Worm (Caenorhabditis elegans) whole organism, L2 larva: ENCODE measurements around the gene C09B9.1.
"Not testable (repeated sequence)": the region's sequence is repeated elsewhere in the genome, so short reads cannot be mapped to it uniquely, and the experiment has no call there.

Experiments used
- C34F6.9 ChIP-seq: fragments of 150-350 bp; optimal IDR thresholded peaks from 2 replicates; lab custom pipeline; 2014; ENCODE audit warnings: missing biosample characterization, missing genetic modification characterization
- F13H6.1 ChIP-seq: sonication (generic microtip); optimal IDR thresholded peaks from 2 replicates; lab custom pipeline; 2016; ENCODE audit warnings: missing genetic modification characterization, missing compliant biosample characterization
- Y55F3AM.14 ChIP-seq: fragments of 200-800 bp; sonication (Bioruptor generic); optimal IDR thresholded peaks from 2 replicates; lab custom pipeline; 2018; ENCODE audit warnings: mild to moderate bottlenecking, missing genetic modification characterization, missing compliant biosample characterization
- aly-2 ChIP-seq: fragments of 150-350 bp; optimal IDR thresholded peaks from 2 replicates; lab custom pipeline; 2014; ENCODE audit warnings: missing biosample characterization, missing genetic modification characterization
- ama-1 ChIP-seq: fragments of 150-350 bp; optimal IDR thresholded peaks from 2 replicates; lab custom pipeline; 2018; ENCODE audit warnings: inconsistent platforms
- ceh-16 ChIP-seq: fragments of 150-350 bp; optimal IDR thresholded peaks from 2 replicates; lab custom pipeline; 2014; ENCODE audit warnings: missing biosample characterization, missing genetic modification characterization
- crh-2 ChIP-seq: sonication (generic microtip); optimal IDR thresholded peaks from 2 replicates; lab custom pipeline; 2017; ENCODE audit warnings: missing biosample characterization, missing genetic modification characterization
- dmd-4 ChIP-seq: sonication (generic microtip); optimal IDR thresholded peaks from 2 replicates; lab custom pipeline; 2017; ENCODE audit warnings: missing biosample characterization, missing genetic modification characterization
- egl-27 ChIP-seq: sonication (generic microtip); optimal IDR thresholded peaks from 3 replicates; lab custom pipeline; 2017; ENCODE audit warnings: missing biosample characterization, missing genetic modification reagents, missing genetic modification characterization
- elt-1 ChIP-seq: fragments of 150-350 bp; optimal IDR thresholded peaks from 2 replicates; lab custom pipeline; 2014; ENCODE audit warnings: missing biosample characterization, missing genetic modification characterization
- lin-13 ChIP-seq: fragments of 150-350 bp; optimal IDR thresholded peaks from 2 replicates; lab custom pipeline; 2014; ENCODE audit warnings: missing biosample characterization, missing genetic modification reagents, missing genetic modification characterization
- mab-5 ChIP-seq: fragments of 150-350 bp; optimal IDR thresholded peaks from 2 replicates; lab custom pipeline; 2014; ENCODE audit warnings: missing biosample characterization, missing genetic modification characterization
- mbf-1 ChIP-seq: sonication (generic microtip); optimal IDR thresholded peaks from 2 replicates; lab custom pipeline; 2017; ENCODE audit warnings: missing biosample characterization, missing genetic modification characterization
- mdl-1 ChIP-seq, 2 experiments: fragments of 150-350 bp in 1 of 2; sonication (generic microtip) in 1 of 2; optimal IDR thresholded peaks; 2 replicates each; lab custom pipeline; 2017; ENCODE audit warnings: missing biosample characterization in 2 of 2, missing genetic modification characterization in 2 of 2
- nhr-10 ChIP-seq: sonication (generic microtip); optimal IDR thresholded peaks from 2 replicates; lab custom pipeline; 2017; ENCODE audit warnings: missing biosample characterization, missing genetic modification characterization
- nhr-11 ChIP-seq: fragments of 150-350 bp; optimal IDR thresholded peaks from 2 replicates; lab custom pipeline; 2014; ENCODE audit warnings: missing biosample characterization, missing genetic modification characterization
- nhr-12 ChIP-seq: fragments of 150-350 bp; optimal IDR thresholded peaks from 2 replicates; lab custom pipeline; 2014; ENCODE audit warnings: missing biosample characterization, missing genetic modification characterization
- nhr-129 ChIP-seq: fragments of 150-350 bp; optimal IDR thresholded peaks from 2 replicates; lab custom pipeline; 2014; ENCODE audit warnings: missing biosample characterization, missing genetic modification characterization
- nhr-23 ChIP-seq: fragments of 150-350 bp; optimal IDR thresholded peaks from 2 replicates; lab custom pipeline; 2014; ENCODE audit warnings: missing biosample characterization, missing genetic modification reagents, missing genetic modification characterization
- nhr-237 ChIP-seq: fragments of 150-350 bp; optimal IDR thresholded peaks from 2 replicates; lab custom pipeline; 2014; ENCODE audit warnings: missing biosample characterization, missing genetic modification characterization
- nhr-25 ChIP-seq: fragments of 150-350 bp; sonication (generic microtip); optimal IDR thresholded peaks from 3 replicates; lab custom pipeline; 2014; ENCODE audit warnings: missing biosample characterization, missing genetic modification characterization
- nhr-6 ChIP-seq: fragments of 150-350 bp; optimal IDR thresholded peaks from 2 replicates; lab custom pipeline; 2014; ENCODE audit warnings: missing biosample characterization, missing genetic modification characterization
- nhr-77 ChIP-seq: fragments of 150-350 bp; optimal IDR thresholded peaks from 2 replicates; lab custom pipeline; 2014; ENCODE audit warnings: missing biosample characterization, missing genetic modification characterization
- sem-4 ChIP-seq: fragments of 150-350 bp; optimal IDR thresholded peaks from 2 replicates; lab custom pipeline; 2014; ENCODE audit warnings: missing biosample characterization, missing genetic modification reagents, missing genetic modification characterization
- skn-1 ChIP-seq: sonication (generic microtip); optimal IDR thresholded peaks from 2 replicates; lab custom pipeline; 2017; ENCODE audit warnings: missing biosample characterization, missing genetic modification characterization
- sma-3 ChIP-seq: sonication (generic microtip); optimal IDR thresholded peaks from 2 replicates; lab custom pipeline; 2016; ENCODE audit warnings: missing genetic modification reagents, missing genetic modification characterization, missing compliant biosample characterization
- sma-9 ChIP-seq, 2 experiments: fragments of 150-350 bp in 1 of 2; sonication (generic microtip) in 1 of 2; optimal IDR thresholded peaks; 2 replicates each; lab custom pipeline; 2014 to 2016; ENCODE audit warnings: missing genetic modification characterization in 2 of 2, mild to moderate bottlenecking in 1 of 2, missing biosample characterization in 1 of 2, missing compliant biosample characterization in 1 of 2, missing genetic modification reagents in 1 of 2, moderate library complexity in 1 of 2
- snpc-4 ChIP-seq: fragments of 150-350 bp; optimal IDR thresholded peaks from 2 replicates; lab custom pipeline; 2014; ENCODE audit warnings: missing biosample characterization, missing genetic modification characterization
- unc-55 ChIP-seq: fragments of 150-350 bp; sonication (generic microtip); optimal IDR thresholded peaks from 3 replicates; lab custom pipeline; 2014; ENCODE audit warnings: missing biosample characterization, missing genetic modification reagents, missing genetic modification characterization
- zag-1 ChIP-seq: fragments of 150-350 bp; optimal IDR thresholded peaks from 2 replicates; lab custom pipeline; 2014; ENCODE audit warnings: missing biosample characterization, missing genetic modification characterization
- ztf-11 ChIP-seq: sonication (generic microtip); optimal IDR thresholded peaks from 2 replicates; lab custom pipeline; 2017; ENCODE audit warnings: missing biosample characterization, missing genetic modification characterization
- ztf-4 ChIP-seq: fragments of 150-350 bp; optimal IDR thresholded peaks from 2 replicates; lab custom pipeline; 2014; ENCODE audit warnings: missing biosample characterization, missing genetic modification characterization

The C09B9.1 gene

ce11 chrIV:5005154-5005553 is 32.4 kb upstream of the C09B9.1 start:
- TF ChIP-seq nhr-6 = no peak
- no peak for TF ChIP-seq nhr-10 (tag; lab: Kevin White, UChicago)
- TF ChIP-seq snpc-4 = no peak
- TF ChIP-seq mdl-1 (tag; optimal IDR thresholded peaks at IDR 0.05; lab: Kevin White, UChicago) = no peak
- no peak for TF ChIP-seq ama-1
- no peak for TF ChIP-seq crh-2 (tag; lab: Kevin White, UChicago)
- no peak for TF ChIP-seq zag-1
- TF ChIP-seq ztf-11 (tag; lab: Kevin White, UChicago) = no peak
- no peak for TF ChIP-seq mbf-1 (tag; lab: Kevin White, UChicago)
- TF ChIP-seq Y55F3AM.14 (GFP tag; lab: Kevin White, UChicago) = no peak
- no peak for TF ChIP-seq unc-55
- TF ChIP-seq nhr-11 = no peak

- no peak for TF ChIP-seq skn-1 (tag; lab: Kevin White, UChicago)
- TF ChIP-seq mab-5 (tag; lab: Kevin White, UChicago) = no peak
- no peak for TF ChIP-seq mbf-1 (tag; lab: Kevin White, UChicago)
- TF ChIP-seq nhr-25 (tag; lab: Kevin White, UChicago) = no peak
- no peak for TF ChIP-seq elt-1 (tag; lab: Kevin White, UChicago)
- no peak for TF ChIP-seq lin-13
- no peak for TF ChIP-seq nhr-12
- TF ChIP-seq aly-2 (tag; lab: Kevin White, UChicago) = no peak
- no peak for TF ChIP-seq F13H6.1 (tag; lab: Kevin White, UChicago)
- no peak for TF ChIP-seq ceh-16 (tag; lab: Kevin White, UChicago)
- no peak for TF ChIP-seq ama-1
- no peak for TF ChIP-seq nhr-6
- TF ChIP-seq nhr-237 (tag; lab: Kevin White, UChicago) = no peak
- no peak for TF ChIP-seq ztf-4
- no peak for TF ChIP-seq sem-4 (tag; lab: Kevin White, UChicago)
- no peak for TF ChIP-seq sma-9 (GFP tag; optimal IDR thresholded peaks at IDR 0.05; lab: Kevin White, UChicago)
- TF ChIP-seq sma-9 (tag; optimal IDR thresholded peaks at IDR 0.05; lab: Kevin White, UChicago) = no peak
- no peak for TF ChIP-seq nhr-129
Observed at ce11 chrIV:5008378-5008777, 29.2 kb upstream of the C09B9.1 start, which contains the start of gene srm-2. srm-2 (plus strand) TSS chrIV:5008678.

- TF ChIP-seq egl-27 (tag; lab: Kevin White, UChicago) = no peak
- no peak for TF ChIP-seq nhr-12
- no peak for TF ChIP-seq nhr-10 (tag; lab: Kevin White, UChicago)
- no peak for TF ChIP-seq C34F6.9 (tag; lab: Kevin White, UChicago)
- no peak for TF ChIP-seq nhr-23 (tag; lab: Kevin White, UChicago)
- no peak for TF ChIP-seq nhr-25 (tag; lab: Kevin White, UChicago)
- no peak for TF ChIP-seq skn-1 (tag; lab: Kevin White, UChicago)
- TF ChIP-seq elt-1 (tag; lab: Kevin White, UChicago) = no peak
- TF ChIP-seq nhr-11 = no peak
- no peak for TF ChIP-seq ztf-4
- TF ChIP-seq mab-5 (tag; lab: Kevin White, UChicago) = no peak
- no peak for TF ChIP-seq sma-3 (GFP tag; lab: Kevin White, UChicago)
- TF ChIP-seq snpc-4 = no peak
- TF ChIP-seq lin-13 = no peak
- no peak for TF ChIP-seq mdl-1 (tag; optimal IDR thresholded peaks at IDR 0.05; lab: Kevin White, UChicago)
- TF ChIP-seq dmd-4 (tag; lab: Kevin White, UChicago) = no peak
- TF ChIP-seq, all 48 proteins: peak for 0
Observed at ce11 chrIV:5012241-5012640, 25.3 kb upstream of the C09B9.1 start, which contains the start of gene srm-1. srm-1 (plus strand) TSS chrIV:5012541.

- not testable (repeated sequence) for TF ChIP-seq nhr-11, unc-55, snpc-4
Observed at ce11 chrIV:5016461-5016860, 21.1 kb upstream of the C09B9.1 start, which contains the start of gene ssq-4. ssq-4 (plus strand) TSS chrIV:5016479.

ce11 chrIV:5017075-5017474 is 20.5 kb upstream of the C09B9.1 start, which contains the start of gene T28H11.7:
T28H11.7 (minus strand) TSS chrIV:5017175.
- TF ChIP-seq ztf-4; C34F6.9 (tag; lab: Kevin White, UChicago); nhr-10 (tag; lab: Kevin White, UChicago): not testable (repeated sequence)

ce11 chrIV:5020533-5020932 is 17.1 kb upstream of the C09B9.1 start, which contains the start of gene T28H11.8:
T28H11.8 (minus strand) TSS chrIV:5020633.
- TF ChIP-seq dmd-4 (tag; lab: Kevin White, UChicago) = no peak
- no peak for TF ChIP-seq ztf-4
- no peak for TF ChIP-seq F13H6.1 (tag; lab: Kevin White, UChicago)
- TF ChIP-seq nhr-12 = no peak
- TF ChIP-seq snpc-4 = no peak
- no peak for TF ChIP-seq nhr-77 (tag; lab: Kevin White, UChicago)
- no peak for TF ChIP-seq egl-27 (tag; lab: Kevin White, UChicago)
- TF ChIP-seq, all 48 proteins: peak for 0
